Worm (Caenorhabditis elegans): ENCODE data around the gene C40H1.3.

DNA sequence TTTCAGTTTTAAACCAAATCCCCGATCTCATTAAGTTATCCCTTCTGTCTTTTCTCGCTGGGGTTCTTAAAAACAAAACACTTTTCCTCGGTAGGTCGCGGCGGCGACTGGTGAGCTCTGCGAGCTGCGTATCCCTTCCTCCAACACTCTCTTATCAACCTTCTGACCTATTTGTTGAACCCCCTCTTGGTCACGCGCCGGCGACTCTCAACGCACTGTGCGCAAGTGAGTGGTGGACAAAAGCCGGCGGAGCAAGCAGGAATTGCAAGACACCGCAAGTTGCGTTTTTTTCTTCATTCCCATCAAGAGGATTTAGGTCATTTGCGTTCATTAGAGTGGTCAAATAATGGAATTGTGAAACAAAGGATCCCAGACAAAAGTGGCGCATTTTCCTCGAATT, 24.6 kb upstream of the C40H1.3 start:
- no peak for TF ChIP-seq flt-1 (GFP tag; IDR thresholded peaks at IDR 0.05)
- TF ChIP-seq ref-1 (GFP tag; conservative IDR thresholded peaks at IDR 0.05), result no peak

Measured in whole organism, midembryonic.